Fruit fly (Drosophila melanogaster) whole organism, embryonic: Measurements from ENCODE around the gene nmdyn-D6.

Experiments used
- Aef1 ChIP-seq: fragments of 200-800 bp; sonication (Bioruptor generic); IDR thresholded peaks from 3 replicates; pipeline ENCODE4 v1.3.6; 2022; ENCODE audit warnings: missing biosample characterization, missing genetic modification characterization
- CG10565 ChIP-seq: fragments of 200-800 bp; sonication (Bioruptor generic); optimal IDR thresholded peaks from 3 replicates; lab custom pipeline; 2016; ENCODE audit warnings: missing biosample characterization, mild to moderate bottlenecking, missing genetic modification characterization
- CG11723 ChIP-seq: fragments of 200-800 bp; sonication (Bioruptor generic); optimal IDR thresholded peaks from 2 replicates; lab custom pipeline; 2017; ENCODE audit warnings: missing biosample characterization, mild to moderate bottlenecking, missing genetic modification characterization
- CG13424 ChIP-seq: fragments of 200-800 bp; sonication (Bioruptor generic); optimal IDR thresholded peaks from 2 replicates; lab custom pipeline; 2019; ENCODE audit warnings: missing biosample characterization, mild to moderate bottlenecking, missing genetic modification characterization, moderate library complexity
- CG13894 ChIP-seq: fragments of 200-800 bp; sonication (Bioruptor generic); optimal IDR thresholded peaks from 3 replicates; lab custom pipeline; 2018; ENCODE audit warnings: missing biosample characterization, mild to moderate bottlenecking, missing genetic modification characterization, moderate library complexity
- CG15479 ChIP-seq: fragments of 200-800 bp; sonication (Bioruptor generic); optimal IDR thresholded peaks from 3 replicates; lab custom pipeline; 2019; ENCODE audit warnings: missing biosample characterization, mild to moderate bottlenecking, missing genetic modification characterization, moderate library complexity
- CG15514 ChIP-seq: fragments of 200-800 bp; sonication (Bioruptor generic); optimal IDR thresholded peaks from 3 replicates; lab custom pipeline; 2017; ENCODE audit warnings: missing biosample characterization, missing genetic modification characterization, mild to moderate bottlenecking, moderate library complexity, missing genetic modification reagents
- CG1603 ChIP-seq: fragments of 200-800 bp; sonication (Bioruptor generic); optimal IDR thresholded peaks from 2 replicates; lab custom pipeline; 2019; ENCODE audit warnings: missing biosample characterization, mild to moderate bottlenecking, missing genetic modification characterization, moderate library complexity
- CG18764 ChIP-seq: fragments of 200-800 bp; sonication (Bioruptor generic); optimal IDR thresholded peaks from 3 replicates; lab custom pipeline; 2016; ENCODE audit warnings: missing biosample characterization, missing genetic modification characterization
- CG2129 ChIP-seq: fragments of 200-800 bp; sonication (Bioruptor generic); IDR thresholded peaks from 2 replicates; pipeline ENCODE4 v1.3.6; 2022; ENCODE audit warnings: missing biosample characterization, missing genetic modification characterization; ENCODE audit not compliant: partially characterized antibody
- CG2678 ChIP-seq: fragments of 200-800 bp; sonication (Bioruptor generic); optimal IDR thresholded peaks from 3 replicates; lab custom pipeline; 2019; ENCODE audit warnings: missing biosample characterization, mild to moderate bottlenecking, missing genetic modification characterization, moderate library complexity
- CG31365 ChIP-seq: fragments of 200-800 bp; sonication (Bioruptor generic); optimal IDR thresholded peaks from 2 replicates; lab custom pipeline; 2018; ENCODE audit warnings: missing biosample characterization, mild to moderate bottlenecking, missing genetic modification characterization
- CG4707 ChIP-seq: fragments of 200-800 bp; sonication (Bioruptor generic); optimal IDR thresholded peaks from 2 replicates; lab custom pipeline; 2018; ENCODE audit warnings: missing biosample characterization, mild to moderate bottlenecking, missing genetic modification characterization, moderate library complexity
- CG7987 ChIP-seq: fragments of 200-800 bp; sonication (Bioruptor generic); optimal IDR thresholded peaks from 2 replicates; lab custom pipeline; 2018; ENCODE audit warnings: missing biosample characterization, mild to moderate bottlenecking, missing genetic modification characterization, moderate library complexity
- CG9932 ChIP-seq: fragments of 200-800 bp; sonication (Bioruptor generic); IDR thresholded peaks from 2 replicates; pipeline ENCODE4 v1.3.6; 2022; ENCODE audit warnings: missing biosample characterization, missing genetic modification characterization
- CHES-1-like ChIP-seq: fragments of 200-800 bp; sonication (Bioruptor generic); optimal IDR thresholded peaks from 2 replicates; lab custom pipeline; 2016; ENCODE audit warnings: missing biosample characterization, missing genetic modification characterization
- Dp ChIP-seq: fragments of 200-800 bp; sonication (Bioruptor generic); optimal IDR thresholded peaks from 2 replicates; lab custom pipeline; 2018; ENCODE audit warnings: missing biosample characterization, mild to moderate bottlenecking, missing genetic modification characterization, moderate library complexity
- Dref ChIP-seq: fragments of 200-800 bp; sonication (Bioruptor generic); IDR thresholded peaks from 2 replicates; pipeline ENCODE4 v1.3.6; 2022; ENCODE audit warnings: missing biosample characterization, missing genetic modification characterization
- E2f1 ChIP-seq: fragments of 200-800 bp; sonication (Bioruptor generic); IDR thresholded peaks from 2 replicates; pipeline ENCODE4 v1.3.6; 2022; ENCODE audit warnings: missing biosample characterization, missing genetic modification characterization
- Elba2 ChIP-seq: fragments of 200-800 bp; sonication (Bioruptor generic); optimal IDR thresholded peaks from 3 replicates; lab custom pipeline; 2016; ENCODE audit warnings: missing biosample characterization, missing genetic modification characterization
- Ets97D ChIP-seq: fragments of 200-800 bp; sonication (Bioruptor generic); optimal IDR thresholded peaks from 3 replicates; lab custom pipeline; 2016; ENCODE audit warnings: missing biosample characterization, missing genetic modification characterization
- H2.0 ChIP-seq: fragments of 200-800 bp; sonication (Bioruptor generic); IDR thresholded peaks from 2 replicates; pipeline ENCODE4 v1.3.6; 2022; ENCODE audit warnings: missing biosample characterization, missing genetic modification characterization
- HmgD ChIP-seq: fragments of 200-800 bp; sonication (Bioruptor generic); optimal IDR thresholded peaks from 3 replicates; lab custom pipeline; 2016; ENCODE audit warnings: missing biosample characterization, missing genetic modification characterization
- HmgZ ChIP-seq: fragments of 200-800 bp; sonication (Bioruptor generic); optimal IDR thresholded peaks from 2 replicates; lab custom pipeline; 2018; ENCODE audit warnings: missing biosample characterization, mild to moderate bottlenecking, missing genetic modification characterization
- Kr ChIP-seq: fragments of 200-800 bp; sonication (Bioruptor generic); optimal IDR thresholded peaks from 2 replicates; lab custom pipeline; 2017; ENCODE audit warnings: missing biosample characterization, mild to moderate bottlenecking, missing genetic modification characterization
- Myb ChIP-seq: fragments of 200-800 bp; sonication (Bioruptor generic); optimal IDR thresholded peaks from 2 replicates; lab custom pipeline; 2016; ENCODE audit warnings: missing biosample characterization, missing genetic modification characterization
- Neu2 ChIP-seq: fragments of 200-800 bp; sonication (Bioruptor generic); optimal IDR thresholded peaks from 3 replicates; lab custom pipeline; 2016; ENCODE audit warnings: missing biosample characterization, missing genetic modification characterization, borderline replicate concordance
- Nf-YA ChIP-seq: fragments of 200-800 bp; sonication (Bioruptor generic); IDR thresholded peaks from 2 replicates; pipeline ENCODE4 v1.3.6; 2022; ENCODE audit warnings: missing biosample characterization, missing genetic modification characterization
- Sox100B ChIP-seq: fragments of 200-800 bp; sonication (Bioruptor generic); optimal IDR thresholded peaks from 3 replicates; lab custom pipeline; 2018; ENCODE audit warnings: missing biosample characterization, mild to moderate bottlenecking, missing genetic modification characterization
- TFAM ChIP-seq: fragments of 200-800 bp; sonication (Bioruptor generic); optimal IDR thresholded peaks from 2 replicates; lab custom pipeline; 2017; ENCODE audit warnings: missing biosample characterization, missing genetic modification characterization, inconsistent platforms
- Tbp ChIP-seq: fragments of >200 bp; optimal IDR thresholded peaks from 2 replicates; lab custom pipeline; 2018; ENCODE audit warnings: missing biosample characterization, missing genetic modification characterization
- Xrp1 ChIP-seq: fragments of 200-800 bp; sonication (Bioruptor generic); IDR thresholded peaks from 2 replicates; pipeline ENCODE4 v1.3.6; 2022; ENCODE audit warnings: missing biosample characterization, missing genetic modification characterization
- al ChIP-seq: fragments of 200-800 bp; sonication (Bioruptor generic); IDR thresholded peaks from 2 replicates; pipeline ENCODE4 v1.3.6; 2022; ENCODE audit warnings: missing biosample characterization, missing genetic modification characterization
- ap ChIP-seq: fragments of 200-800 bp; sonication (Bioruptor generic); IDR thresholded peaks from 2 replicates; pipeline ENCODE4 v1.3.6; 2022; ENCODE audit warnings: missing biosample characterization, missing genetic modification characterization
- bab2 ChIP-seq: fragments of 200-800 bp; sonication (Bioruptor generic); optimal IDR thresholded peaks from 2 replicates; lab custom pipeline; 2016; ENCODE audit warnings: missing biosample characterization, missing genetic modification characterization
- br ChIP-seq: fragments of >200 bp; optimal IDR thresholded peaks from 2 replicates; lab custom pipeline; 2017
- cato ChIP-seq: fragments of 200-800 bp; sonication (Bioruptor generic); optimal IDR thresholded peaks from 2 replicates; lab custom pipeline; 2016; ENCODE audit warnings: missing biosample characterization, missing genetic modification characterization, borderline replicate concordance
- dmrt11E ChIP-seq: fragments of 200-800 bp; sonication (Bioruptor generic); optimal IDR thresholded peaks from 3 replicates; lab custom pipeline; 2018; ENCODE audit warnings: missing biosample characterization, mild to moderate bottlenecking, missing genetic modification characterization, moderate library complexity
- ems ChIP-seq: fragments of 200-800 bp; sonication (Bioruptor generic); optimal IDR thresholded peaks from 3 replicates; lab custom pipeline; 2016; ENCODE audit warnings: missing biosample characterization, missing genetic modification characterization
- eve ChIP-seq, 2 experiments: fragments of >200 bp; optimal IDR thresholded peaks; 2 replicates each; lab custom pipeline; 2017; ENCODE audit warnings: missing biosample characterization in 2 of 2, missing genetic modification characterization in 2 of 2
- kah ChIP-seq: fragments of 200-800 bp; sonication (Bioruptor generic); optimal IDR thresholded peaks from 2 replicates; lab custom pipeline; 2018; ENCODE audit warnings: missing biosample characterization, mild to moderate bottlenecking, missing genetic modification characterization
- kay ChIP-seq: fragments of 200-800 bp; sonication (Bioruptor generic); optimal IDR thresholded peaks from 2 replicates; lab custom pipeline; 2016; ENCODE audit warnings: missing biosample characterization, missing genetic modification characterization
- nerfin-2 ChIP-seq: fragments of 200-800 bp; sonication (Bioruptor generic); IDR thresholded peaks from 2 replicates; pipeline ENCODE4 v1.3.6; 2022; ENCODE audit warnings: missing biosample characterization, missing genetic modification characterization; ENCODE audit not compliant: partially characterized antibody
- org-1 ChIP-seq: fragments of 200-800 bp; sonication (Bioruptor generic); optimal IDR thresholded peaks from 2 replicates; lab custom pipeline; 2017; ENCODE audit warnings: missing biosample characterization, missing genetic modification characterization
- peb ChIP-seq: fragments of 200-800 bp; sonication (Bioruptor generic); IDR thresholded peaks from 2 replicates; pipeline ENCODE4 v1.3.6; 2022; ENCODE audit warnings: missing biosample characterization, missing genetic modification characterization
- ranshi ChIP-seq: fragments of 200-800 bp; sonication (Bioruptor generic); IDR thresholded peaks from 2 replicates; pipeline ENCODE4 v1.3.6; 2022; ENCODE audit warnings: missing biosample characterization, missing genetic modification characterization
- row ChIP-seq: fragments of 200-800 bp; sonication (Bioruptor generic); IDR thresholded peaks from 3 replicates; pipeline ENCODE4 v1.3.6; 2022; ENCODE audit warnings: missing biosample characterization, missing genetic modification characterization
- sqz ChIP-seq: fragments of 200-800 bp; sonication (Bioruptor generic); optimal IDR thresholded peaks from 3 replicates; lab custom pipeline; 2018; ENCODE audit warnings: missing biosample characterization, mild to moderate bottlenecking, missing genetic modification characterization
- trh ChIP-seq: fragments of 200-800 bp; sonication (Bioruptor generic); optimal IDR thresholded peaks from 2 replicates; lab custom pipeline; 2016; ENCODE audit warnings: missing biosample characterization, missing genetic modification characterization
- tup ChIP-seq: fragments of 200-800 bp; sonication (Bioruptor generic); optimal IDR thresholded peaks from 2 replicates; lab custom pipeline; 2016; ENCODE audit warnings: missing biosample characterization, mild to moderate bottlenecking, missing genetic modification characterization, moderate library complexity
- unpg ChIP-seq: fragments of 200-800 bp; sonication (Bioruptor generic); optimal IDR thresholded peaks from 3 replicates; lab custom pipeline; 2018; ENCODE audit warnings: missing biosample characterization, mild to moderate bottlenecking, missing genetic modification characterization, moderate library complexity

Gene nmdyn-D6

dm6 chrX:14602421-14602846 is 19.0 kb downstream of the nmdyn-D6 start, which contains the start of gene sbm (continued):
- peak; percentile 80 for TF ChIP-seq CG15514
- no peak for TF ChIP-seq CG11723
- peak; percentile 87 for TF ChIP-seq row (GFP tag; lab: Robert Waterston, UW)
- peak; percentile 76 for TF ChIP-seq Myb (GFP tag; lab: Kevin White, UChicago)
- peak; percentile 88 for TF ChIP-seq nerfin-2 (GFP tag; lab: Robert Waterston, UW)
- TF ChIP-seq H2.0 (GFP tag; lab: Robert Waterston, UW): peak; percentile 39
- no peak for TF ChIP-seq CG7987 (GFP tag; lab: Kevin White, UChicago)
- no peak for TF ChIP-seq br
- no peak for TF ChIP-seq eve (GFP tag; optimal IDR thresholded peaks at IDR 0.05; lab: Kevin White, UChicago)
- TF ChIP-seq CG13894: peak; percentile 5
- TF ChIP-seq CG9932: peak; percentile 72
- peak; percentile 24; the same call in 1 of the 2 replicates for TF ChIP-seq Xrp1
- no peak for TF ChIP-seq Tbp (GFP tag; lab: Kevin White, UChicago)
- TF ChIP-seq CG18764 (GFP tag; lab: Kevin White, UChicago): no peak
- peak; percentile 45 for TF ChIP-seq ems
- TF ChIP-seq Dref: peak; percentile 90
- no peak for TF ChIP-seq Nf-YA (GFP tag; lab: Robert Waterston, UW)
- peak; percentile 23 for TF ChIP-seq unpg
- TF ChIP-seq CG31365: no peak
- TF ChIP-seq TFAM: no peak
- TF ChIP-seq CG10565 (GFP tag; lab: Kevin White, UChicago): no peak
- no peak for TF ChIP-seq CG13424 (tag; lab: Kevin White, UChicago)
- TF ChIP-seq Elba2: no peak
- TF ChIP-seq org-1 (GFP tag; lab: Kevin White, UChicago): no peak
- TF ChIP-seq ap (GFP tag; lab: Robert Waterston, UW): no peak
- no peak for TF ChIP-seq trh
- TF ChIP-seq Sox100B: no peak
- TF ChIP-seq HmgD (GFP tag; lab: Kevin White, UChicago): no peak
- peak; percentile 20 for TF ChIP-seq Ets97D
- no peak for TF ChIP-seq Kr (GFP tag; lab: Kevin White, UChicago)
- TF ChIP-seq cato (GFP tag; lab: Kevin White, UChicago): no peak
- peak; percentile 50 for TF ChIP-seq Neu2 (GFP tag; lab: Kevin White, UChicago)
- peak; percentile 29 for TF ChIP-seq HmgZ (tag; lab: Kevin White, UChicago)
- peak; percentile 53 for TF ChIP-seq CG1603
- TF ChIP-seq dmrt11E (tag; lab: Kevin White, UChicago): no peak
- peak; percentile 62 for TF ChIP-seq al
- TF ChIP-seq CG4707 (GFP tag; lab: Kevin White, UChicago): no peak
- no peak for TF ChIP-seq kah (GFP tag; lab: Kevin White, UChicago)
- peak; percentile 19; the same call in 1 of the 2 replicates for TF ChIP-seq ranshi (GFP tag; lab: Robert Waterston, UW)
- TF ChIP-seq sqz (GFP tag; lab: Kevin White, UChicago): no peak
- no peak for TF ChIP-seq tup (GFP tag; lab: Kevin White, UChicago)
- TF ChIP-seq CG15479 (GFP tag; lab: Kevin White, UChicago): no peak
- peak; percentile 49; the same call in 1 of the 2 replicates for TF ChIP-seq E2f1 (GFP tag; lab: Robert Waterston, UW)
- peak; percentile 14 for TF ChIP-seq CHES-1-like
- TF ChIP-seq CG2678 (tag; lab: Kevin White, UChicago): peak; percentile 28
- peak; percentile 52; the same call in 2 of the 3 replicates for TF ChIP-seq Aef1 (GFP tag; lab: Robert Waterston, UW)
- no peak for TF ChIP-seq kay (GFP tag; lab: Kevin White, UChicago)
- 0 out of 2 replicates have a peak, but pooled peaks have one; percentile 29 for TF ChIP-seq CG2129 (GFP tag; lab: Robert Waterston, UW)
- no peak; the same call in 1 of the 2 replicates for TF ChIP-seq peb (GFP tag; lab: Robert Waterston, UW)
- TF ChIP-seq Dp (GFP tag; lab: Kevin White, UChicago): peak; percentile 43
- peak; percentile 53 for TF ChIP-seq bab2
